Fruit fly (Drosophila melanogaster) whole organism: ENCODE data around the gene Fdx2.
A peak's percentile ranks its signal among the peaks of the same experiment; 100 is the strongest.

Experiments
- CG8478 ChIP-seq: fragments of >200 bp; optimal IDR thresholded peaks from 2 replicates; lab custom pipeline; 2018; ENCODE audit warnings: inconsistent platforms
- Dll ChIP-seq: fragments of >200 bp; optimal IDR thresholded peaks from 2 replicates; lab custom pipeline; 2017
- EcR ChIP-seq, 2 experiments: fragments of >200 bp; optimal IDR thresholded peaks; 2 replicates each; lab custom pipeline; 2017; ENCODE audit warnings: missing biosample characterization in 2 of 2, missing genetic modification characterization in 2 of 2, missing genetic modification reagents in 2 of 2
- pan ChIP-seq: fragments of >200 bp; optimal IDR thresholded peaks from 2 replicates; lab custom pipeline; 2017
- psq ChIP-seq: fragments of >200 bp; optimal IDR thresholded peaks from 2 replicates; lab custom pipeline; 2017
- usp ChIP-seq: fragments of >200 bp; optimal IDR thresholded peaks from 2 replicates; lab custom pipeline; 2017; ENCODE audit warnings: missing biosample characterization, missing genetic modification characterization, mixed read lengths

Gene Fdx2

dm6 chr3L:4265836-4266235 lies 26.4 kb upstream of the Fdx2 start:
- TF ChIP-seq CG8478 (no peak), psq (no peak), usp (no peak), EcR (GFP tag; optimal IDR thresholded peaks at IDR 0.05; lab: Kevin White, UChicago) (no peak), Dll (lab: Kevin White, UChicago) (no peak), pan (lab: Kevin White, UChicago) (no peak)

dm6 chr3L:4267403-4267802 lies 24.9 kb upstream of the Fdx2 start, which contains the start of gene CG33764:
CG33764 (minus strand) TSS chr3L:4267503.
- no peak for TF ChIP-seq usp
- no peak for TF ChIP-seq Dll (lab: Kevin White, UChicago)
- TF ChIP-seq psq: no peak
- no peak for TF ChIP-seq CG8478
- TF ChIP-seq EcR (GFP tag; optimal IDR thresholded peaks at IDR 0.05; lab: Kevin White, UChicago): no peak
- no peak for TF ChIP-seq pan (lab: Kevin White, UChicago)

dm6 chr3L:4269208-4269607 lies 23.1 kb upstream of the Fdx2 start:
- TF ChIP-seq CG8478 (no peak), Dll (lab: Kevin White, UChicago) (no peak), usp (no peak), EcR (GFP tag; optimal IDR thresholded peaks at IDR 0.05; lab: Kevin White, UChicago) (no peak), pan (lab: Kevin White, UChicago) (no peak), psq (no peak)

- no peak for TF ChIP-seq CG8478
- TF ChIP-seq EcR (GFP tag; optimal IDR thresholded peaks at IDR 0.05; lab: Kevin White, UChicago): no peak
- no peak for TF ChIP-seq pan (lab: Kevin White, UChicago)
- no peak for TF ChIP-seq psq
- no peak for TF ChIP-seq Dll (lab: Kevin White, UChicago)
- TF ChIP-seq usp: no peak
These were observed 22.4 kb upstream of the Fdx2 start for dm6 chr3L:4269920-4270319.

dm6 chr3L:4270949-4271827 lies 21.1 kb upstream of the Fdx2 start:
- TF ChIP-seq EcR (GFP tag; optimal IDR thresholded peaks at IDR 0.05; lab: Kevin White, UChicago): no peak
- TF ChIP-seq usp: no peak
- TF ChIP-seq pan (lab: Kevin White, UChicago): no peak
- no peak for TF ChIP-seq psq
- no peak for TF ChIP-seq Dll (lab: Kevin White, UChicago)
- TF ChIP-seq CG8478: no peak

- TF ChIP-seq pan (lab: Kevin White, UChicago) (no peak), EcR (GFP tag; optimal IDR thresholded peaks at IDR 0.05; lab: Kevin White, UChicago) (peak; percentile 13 to 89)
These were observed 20.0 kb upstream of the Fdx2 start for dm6 chr3L:4272167-4272773.

dm6 chr3L:4277796-4278195 lies 14.5 kb upstream of the Fdx2 start, which contains the start of gene Ctl1:
Ctl1 (plus strand) TSS chr3L:4277962.
- TF ChIP-seq Dll (lab: Kevin White, UChicago) (no peak), psq (no peak), usp (no peak), EcR (GFP tag; optimal IDR thresholded peaks at IDR 0.05; lab: Kevin White, UChicago) (no peak), CG8478 (no peak), pan (lab: Kevin White, UChicago) (no peak)

dm6 chr3L:4282627-4283026 lies 9.7 kb upstream of the Fdx2 start, which contains the start of gene CG11583:
CG11583 (minus strand) TSS chr3L:4282817.
- TF ChIP-seq EcR (GFP tag; optimal IDR thresholded peaks at IDR 0.05; lab: Kevin White, UChicago) (no peak), psq (no peak), CG8478 (no peak), pan (lab: Kevin White, UChicago) (no peak), Dll (lab: Kevin White, UChicago) (no peak), usp (no peak)

- TF ChIP-seq Dll (lab: Kevin White, UChicago) (no peak), psq (no peak), pan (lab: Kevin White, UChicago) (no peak), CG8478 (no peak), usp (no peak), EcR (GFP tag; optimal IDR thresholded peaks at IDR 0.05; lab: Kevin White, UChicago) (no peak)
These were observed 8.7 kb upstream of the Fdx2 start, which contains the start of the genes srw and CG1316 for dm6 chr3L:4283428-4284089. srw (minus strand) TSS chr3L:4283478. CG1316 (plus strand) TSS chr3L:4283851.

- TF ChIP-seq psq (no peak), Dll (lab: Kevin White, UChicago) (no peak), pan (lab: Kevin White, UChicago) (no peak)
These were observed 5.5 kb upstream of the Fdx2 start, which contains the start of gene TfIIEbeta for dm6 chr3L:4286784-4287183. TfIIEbeta (plus strand) TSS chr3L:4287038.

dm6 chr3L:4288591-4289056 lies 3.7 kb upstream of the Fdx2 start, which contains the start of gene Hexo1:
Hexo1 (plus strand) TSS chr3L:4288641.
- TF ChIP-seq pan (lab: Kevin White, UChicago) (no peak), CG8478 (no peak), psq (no peak), EcR (GFP tag; optimal IDR thresholded peaks at IDR 0.05; lab: Kevin White, UChicago) (no peak), Dll (lab: Kevin White, UChicago) (no peak), usp (no peak)

dm6 chr3L:4293304-4293703 lies 1.0 kb downstream of the Fdx2 start:
- TF ChIP-seq CG8478 (no peak), EcR (GFP tag; optimal IDR thresholded peaks at IDR 0.05; lab: Kevin White, UChicago) (no peak), psq (no peak), Dll (lab: Kevin White, UChicago) (no peak), pan (lab: Kevin White, UChicago) (no peak), usp (no peak)
